Worm (Caenorhabditis elegans): ENCODE results near the gene M60.6.

Gene M60.6

ce11 chrX:8252293-8252692, at the start of gene M60.6:
M60.6 (minus strand) TSS chrX:8252458.
- TF ChIP-seq jun-1 (tag; optimal IDR thresholded peaks at IDR 0.05) = no peak
- no peak for TF ChIP-seq lim-7 (GFP tag; IDR thresholded peaks at IDR 0.05)
- peak; percentile 56 for TF ChIP-seq hmg-1.1 (GFP tag; IDR thresholded peaks at IDR 0.05)
- no peak for TF ChIP-seq lin-38 (GFP tag; IDR thresholded peaks at IDR 0.05)
- no peak for TF ChIP-seq aly-2 (tag; optimal IDR thresholded peaks at IDR 0.05)
- TF ChIP-seq F26F4.8 (GFP tag; conservative IDR thresholded peaks at IDR 0.05) = no peak
- no peak for TF ChIP-seq unc-62 (GFP tag; optimal IDR thresholded peaks at IDR 0.05 in 1 of 2)
- TF ChIP-seq unc-62 (tag; optimal IDR thresholded peaks at IDR 0.05) = no peak
- no peak for TF ChIP-seq dve-1 (tag; optimal IDR thresholded peaks at IDR 0.05; ENCODE audit: insufficient read depth)
- TF ChIP-seq madf-9 (GFP tag; conservative IDR thresholded peaks at IDR 0.05) = no peak
- no peak for TF ChIP-seq ztf-11 (tag; optimal IDR thresholded peaks at IDR 0.05)
- no peak for TF ChIP-seq nhr-102 (tag; optimal IDR thresholded peaks at IDR 0.05)
- TF ChIP-seq daf-8 (GFP tag; IDR thresholded peaks at IDR 0.05) = no peak
- no peak for TF ChIP-seq sdz-12 (GFP tag; optimal IDR thresholded peaks at IDR 0.05)
- TF ChIP-seq D1046.2 (GFP tag; IDR thresholded peaks at IDR 0.05) = no peak
- TF ChIP-seq dmd-6 (GFP tag; IDR thresholded peaks at IDR 0.05) = no peak
- no peak for TF ChIP-seq zip-2 (tag; optimal IDR thresholded peaks at IDR 0.05)
- no peak for TF ChIP-seq tra-1 (GFP tag; IDR thresholded peaks at IDR 0.05)
- no peak for TF ChIP-seq php-3 (GFP tag; IDR thresholded peaks at IDR 0.05)
- TF ChIP-seq unc-39 (tag; optimal IDR thresholded peaks at IDR 0.05) = no peak
- TF ChIP-seq T20F7.1 (GFP tag; optimal IDR thresholded peaks at IDR 0.05) = no peak
- TF ChIP-seq ama-1 (optimal IDR thresholded peaks at IDR 0.05) = no peak
- TF ChIP-seq dmd-8 (GFP tag; IDR thresholded peaks at IDR 0.05) = no peak
- TF ChIP-seq egl-43 (GFP tag; IDR thresholded peaks at IDR 0.05) = no peak
- TF ChIP-seq spr-1 (tag; optimal IDR thresholded peaks at IDR 0.05) = no peak
- TF ChIP-seq ceh-82 (tag; optimal IDR thresholded peaks at IDR 0.05) = no peak
- TF ChIP-seq ceh-62 (tag; optimal IDR thresholded peaks at IDR 0.05) = no peak
- TF ChIP-seq snpc-4 (tag; optimal IDR thresholded peaks at IDR 0.05) = no peak
- no peak for TF ChIP-seq arid-1 (GFP tag; conservative IDR thresholded peaks at IDR 0.05)
- TF ChIP-seq ces-1 (GFP tag; optimal IDR thresholded peaks at IDR 0.05) = no peak
- peak; percentile 6 for TF ChIP-seq fkh-10 (GFP tag; optimal IDR thresholded peaks at IDR 0.05)
- TF ChIP-seq nhr-42 (GFP tag; IDR thresholded peaks at IDR 0.05) = no peak
- no peak for TF ChIP-seq nhr-25 (tag; optimal IDR thresholded peaks at IDR 0.05; ENCODE audit: borderline replicate concordance, insufficient read depth)
- no peak for TF ChIP-seq Y48G9A.11 (GFP tag; IDR thresholded peaks at IDR 0.05)
- TF ChIP-seq F37D6.2 (tag; optimal IDR thresholded peaks at IDR 0.05) = no peak
- no peak for TF ChIP-seq pqm-1 (tag; optimal IDR thresholded peaks at IDR 0.05)
- peak; percentile 58; the same call in 1 of the 2 replicates for TF ChIP-seq ctbp-1 (GFP tag; IDR thresholded peaks at IDR 0.05)
- no peak for TF ChIP-seq nhr-6 (tag; optimal IDR thresholded peaks at IDR 0.05)
- no peak for TF ChIP-seq nhr-48 (tag; optimal IDR thresholded peaks at IDR 0.05)
- no peak for TF ChIP-seq pha-4 (GFP tag; IDR thresholded peaks at IDR 0.05)
- TF ChIP-seq pha-4 (tag; optimal IDR thresholded peaks at IDR 0.05) = no peak
- TF ChIP-seq snpc-1.2 (GFP tag; IDR thresholded peaks at IDR 0.05) = no peak
- TF ChIP-seq dmd-9 (GFP tag; IDR thresholded peaks at IDR 0.05) = no peak
- peak in 1 of 2 experiments; percentile 20 for TF ChIP-seq lsy-2 (tag; optimal IDR thresholded peaks at IDR 0.05)
- TF ChIP-seq mxl-3 (GFP tag; optimal IDR thresholded peaks at IDR 0.05) = peak; percentile 34
- no peak for TF ChIP-seq ZK337.2 (GFP tag; IDR thresholded peaks at IDR 0.05)
- TF ChIP-seq dpl-1 (GFP tag; optimal IDR thresholded peaks at IDR 0.05) = no peak
- peak; percentile 7 for TF ChIP-seq nhr-28 (tag; optimal IDR thresholded peaks at IDR 0.05)
- TF ChIP-seq mes-2 (tag; optimal IDR thresholded peaks at IDR 0.05; ENCODE audit: poor library complexity, severe bottlenecking) = peak; percentile 9
- TF ChIP-seq cey-2 (tag; optimal IDR thresholded peaks at IDR 0.05; ENCODE audit: borderline replicate concordance, insufficient read depth) = no peak
- TF ChIP-seq tag-97 (GFP tag; IDR thresholded peaks at IDR 0.05) = no peak
- no peak; the same call in 1 of the 2 replicates for TF ChIP-seq set-16 (GFP tag; IDR thresholded peaks at IDR 0.05)
- peak; percentile 33 for TF ChIP-seq hlh-11 (tag; optimal IDR thresholded peaks at IDR 0.05)
